Worm (Caenorhabditis elegans) whole organism, L3 larva: ENCODE results near the gene srg-64.

Experiments used
- ZK546.5 ChIP-seq: sonication (generic microtip); optimal IDR thresholded peaks from 2 replicates; lab custom pipeline; 2017; ENCODE audit warnings: missing biosample characterization, missing genetic modification characterization
- aly-2 ChIP-seq: fragments of 150-350 bp; optimal IDR thresholded peaks from 2 replicates; lab custom pipeline; 2014; ENCODE audit warnings: missing biosample characterization, missing genetic modification characterization
- ceh-9 ChIP-seq: sonication (generic microtip); optimal IDR thresholded peaks from 2 replicates; lab custom pipeline; 2018; ENCODE audit warnings: missing biosample characterization, missing genetic modification characterization
- elt-2 ChIP-seq: sonication (generic microtip); optimal IDR thresholded peaks from 2 replicates; lab custom pipeline; 2016; ENCODE audit warnings: missing genetic modification reagents, mild to moderate bottlenecking, missing genetic modification characterization, missing compliant biosample characterization
- fkh-10 ChIP-seq: sonication (generic microtip); optimal IDR thresholded peaks from 2 replicates; lab custom pipeline; 2017; ENCODE audit warnings: missing biosample characterization, missing genetic modification reagents, missing genetic modification characterization
- nhr-67 ChIP-seq: fragments of 150-350 bp; optimal IDR thresholded peaks from 2 replicates; lab custom pipeline; 2014; ENCODE audit warnings: missing biosample characterization, missing genetic modification characterization
- pha-4 ChIP-seq: fragments of 150-350 bp; optimal IDR thresholded peaks from 2 replicates; lab custom pipeline; 2014; ENCODE audit warnings: missing biosample characterization, missing genetic modification reagents, missing genetic modification characterization
- pqm-1 ChIP-seq: fragments of 150-350 bp; optimal IDR thresholded peaks from 2 replicates; lab custom pipeline; 2017; ENCODE audit warnings: missing biosample characterization, missing genetic modification characterization, inconsistent platforms
- skn-1 ChIP-seq: fragments of 150-350 bp; optimal IDR thresholded peaks from 2 replicates; lab custom pipeline; 2014; ENCODE audit warnings: missing biosample characterization, missing genetic modification characterization
- snpc-4 ChIP-seq: fragments of 150-350 bp; optimal IDR thresholded peaks from 2 replicates; lab custom pipeline; 2014; ENCODE audit warnings: missing biosample characterization, missing genetic modification characterization
- ztf-4 ChIP-seq: fragments of 150-350 bp; optimal IDR thresholded peaks from 2 replicates; lab custom pipeline; 2014; ENCODE audit warnings: missing biosample characterization, missing genetic modification characterization

DNA sequence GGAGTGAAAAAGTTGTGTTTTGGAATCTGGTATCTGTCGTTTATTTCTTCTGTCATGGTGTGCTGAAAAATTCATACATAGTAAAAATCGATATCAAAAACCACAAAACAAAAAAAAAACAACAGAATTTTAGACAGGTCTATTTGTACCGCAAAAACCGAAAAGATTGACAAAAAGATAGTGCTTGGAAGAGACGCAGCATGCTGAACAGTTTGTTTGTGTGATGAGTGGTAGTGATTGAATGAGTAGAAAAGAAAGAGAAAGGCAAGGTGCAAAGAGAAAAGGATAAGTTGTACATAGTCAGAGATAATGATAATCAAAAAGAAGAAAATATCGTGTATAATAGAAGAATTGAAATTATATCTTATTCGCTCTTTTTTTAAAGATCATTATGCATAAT is 32.2 kb upstream of the srg-64 start, which contains the start of gene Y7A5A.2:
- TF ChIP-seq ZK546.5 (no peak), ztf-4 (tag; lab: Kevin White, UChicago) (no peak), fkh-10 (GFP tag; lab: Kevin White, UChicago) (no peak), skn-1 (tag; lab: Kevin White, UChicago) (no peak), pha-4 (tag; lab: Kevin White, UChicago) (no peak), snpc-4 (tag; lab: Kevin White, UChicago) (no peak), ceh-9 (tag; lab: Kevin White, UChicago) (no peak), aly-2 (tag; lab: Kevin White, UChicago) (no peak), pqm-1 (tag; lab: Kevin White, UChicago) (no peak), elt-2 (tag; lab: Kevin White, UChicago) (no peak), nhr-67 (tag; lab: Kevin White, UChicago) (no peak)
